Worm (Caenorhabditis elegans): ENCODE results near the gene set-21.

Gene set-21

DNA sequence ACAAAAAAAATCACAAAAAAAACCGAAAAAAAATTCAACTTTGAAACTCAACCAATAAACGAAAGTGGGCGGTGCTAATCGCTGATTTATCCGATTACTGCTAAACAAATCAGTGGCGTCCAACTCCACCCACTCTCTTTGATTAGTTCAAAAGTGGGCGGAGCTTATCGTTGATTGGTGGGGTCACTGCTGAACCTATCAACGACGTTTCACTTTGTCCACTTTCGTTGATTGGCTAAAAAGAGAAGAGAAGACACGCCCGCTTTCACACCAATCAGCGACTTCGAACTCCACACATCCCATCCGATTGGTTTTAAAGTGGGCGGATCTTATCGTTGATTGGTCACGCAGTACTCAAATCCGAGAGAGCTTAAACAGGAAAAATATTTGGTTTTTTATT, 33.2 kb downstream of the set-21 start:
- TF ChIP-seq mbf-1 (tag; optimal IDR thresholded peaks at IDR 0.05) (no peak), ZK546.5 (tag; optimal IDR thresholded peaks at IDR 0.05) (no peak), nhr-21 (tag; optimal IDR thresholded peaks at IDR 0.05) (no peak)

DNA sequence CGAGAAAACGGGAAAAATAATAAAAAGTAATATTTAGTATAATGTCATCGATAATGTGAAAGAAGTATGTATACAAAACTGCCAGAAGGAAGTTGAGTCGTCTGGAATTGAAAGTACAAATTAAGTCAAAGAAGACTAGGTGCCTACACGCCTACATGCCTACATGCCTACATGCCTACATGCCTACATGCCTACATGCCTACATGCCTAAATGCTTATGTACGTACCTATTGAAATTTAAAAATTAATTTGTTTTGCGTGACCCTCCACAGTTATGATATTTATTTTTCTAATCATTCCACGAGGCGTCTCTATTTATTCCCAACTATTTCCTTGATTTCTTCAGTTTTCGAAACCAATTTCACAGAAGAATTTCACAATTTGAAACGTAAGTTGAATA, 39.3 kb downstream of the set-21 start, which contains the start of the genes str-185 and R08C7.5:
Gene str-185, minus strand, starts transcription at position 101 of the 400 bp plus-strand sequence.
Gene R08C7.5, plus strand, starts transcription at position 329 of the 400 bp plus-strand sequence.
- TF ChIP-seq skn-1 (tag; optimal IDR thresholded peaks at IDR 0.05) = no peak
- TF ChIP-seq mdl-1 (tag; optimal IDR thresholded peaks at IDR 0.05) = no peak
- no peak for TF ChIP-seq ztf-11 (tag; optimal IDR thresholded peaks at IDR 0.05)
- TF ChIP-seq F13H6.1 (tag; optimal IDR thresholded peaks at IDR 0.05) = no peak
- TF ChIP-seq ceh-82 (tag; optimal IDR thresholded peaks at IDR 0.05) = no peak
- TF ChIP-seq ama-1 (optimal IDR thresholded peaks at IDR 0.05) = no peak
- TF ChIP-seq lin-13 (GFP tag; optimal IDR thresholded peaks at IDR 0.05) = no peak
- no peak for TF ChIP-seq crh-2 (tag; optimal IDR thresholded peaks at IDR 0.05)
- TF ChIP-seq sem-4 (tag; optimal IDR thresholded peaks at IDR 0.05) = no peak
- no peak for TF ChIP-seq unc-62 (GFP tag; optimal IDR thresholded peaks at IDR 0.05)
- no peak for TF ChIP-seq elt-1 (tag; optimal IDR thresholded peaks at IDR 0.05)
- no peak for TF ChIP-seq nhr-237 (tag; optimal IDR thresholded peaks at IDR 0.05)
- no peak for TF ChIP-seq alr-1 (tag; optimal IDR thresholded peaks at IDR 0.05)
- TF ChIP-seq nhr-77 (tag; optimal IDR thresholded peaks at IDR 0.05) = no peak
- no peak for TF ChIP-seq nhr-129 (tag; optimal IDR thresholded peaks at IDR 0.05)

- TF ChIP-seq zag-1 (tag; optimal IDR thresholded peaks at IDR 0.05) (no peak), ceh-16 (tag; optimal IDR thresholded peaks at IDR 0.05) (no peak), mdl-1 (tag; optimal IDR thresholded peaks at IDR 0.05) (no peak), nhr-23 (tag; optimal IDR thresholded peaks at IDR 0.05) (no peak), sem-4 (tag; optimal IDR thresholded peaks at IDR 0.05) (no peak), elt-1 (tag; optimal IDR thresholded peaks at IDR 0.05) (no peak), peb-1 (tag; optimal IDR thresholded peaks at IDR 0.05) (no peak), egl-27 (tag; optimal IDR thresholded peaks at IDR 0.05) (no peak), F13H6.1 (tag; optimal IDR thresholded peaks at IDR 0.05) (no peak), nhr-12 (tag; optimal IDR thresholded peaks at IDR 0.05) (no peak), C34F6.9 (tag; optimal IDR thresholded peaks at IDR 0.05) (no peak), fos-1 (tag; optimal IDR thresholded peaks at IDR 0.05) (no peak), nhr-77 (tag; optimal IDR thresholded peaks at IDR 0.05) (no peak), snpc-4 (tag; optimal IDR thresholded peaks at IDR 0.05) (no peak), nhr-6 (tag; optimal IDR thresholded peaks at IDR 0.05) (no peak), nhr-11 (tag; optimal IDR thresholded peaks at IDR 0.05) (no peak), nhr-10 (tag; optimal IDR thresholded peaks at IDR 0.05) (no peak)
Observed at ce11 chrIV:4434441-4435084, 43.9 kb downstream of the set-21 start, which contains the start of the genes R08C7.8 and R08C7.4. TSS of gene R08C7.8 (minus strand) at chrIV:4434541. TSS of gene R08C7.4 (plus strand) at chrIV:4435034.

- TF ChIP-seq sma-3 (GFP tag; optimal IDR thresholded peaks at IDR 0.05) (no peak), nhr-21 (tag; optimal IDR thresholded peaks at IDR 0.05) (no peak), sma-9 (GFP tag; optimal IDR thresholded peaks at IDR 0.05) (peak; percentile 45), sma-9 (tag; optimal IDR thresholded peaks at IDR 0.05) (no peak), mbf-1 (tag; optimal IDR thresholded peaks at IDR 0.05) (no peak), peb-1 (tag; optimal IDR thresholded peaks at IDR 0.05) (no peak), elt-1 (tag; optimal IDR thresholded peaks at IDR 0.05) (peak; percentile 51), ztf-11 (tag; optimal IDR thresholded peaks at IDR 0.05) (no peak), nhr-10 (tag; optimal IDR thresholded peaks at IDR 0.05) (no peak), skn-1 (tag; optimal IDR thresholded peaks at IDR 0.05) (no peak), mab-5 (tag; optimal IDR thresholded peaks at IDR 0.05) (no peak), mdl-1 (tag; optimal IDR thresholded peaks at IDR 0.05) (no peak), R02D3.7 (tag; optimal IDR thresholded peaks at IDR 0.05) (no peak), nhr-237 (tag; optimal IDR thresholded peaks at IDR 0.05) (no peak), nhr-6 (tag; optimal IDR thresholded peaks at IDR 0.05) (no peak), C34F6.9 (tag; optimal IDR thresholded peaks at IDR 0.05) (no peak)
Observed at ce11 chrIV:4437825-4438224, 47.2 kb downstream of the set-21 start.

DNA sequence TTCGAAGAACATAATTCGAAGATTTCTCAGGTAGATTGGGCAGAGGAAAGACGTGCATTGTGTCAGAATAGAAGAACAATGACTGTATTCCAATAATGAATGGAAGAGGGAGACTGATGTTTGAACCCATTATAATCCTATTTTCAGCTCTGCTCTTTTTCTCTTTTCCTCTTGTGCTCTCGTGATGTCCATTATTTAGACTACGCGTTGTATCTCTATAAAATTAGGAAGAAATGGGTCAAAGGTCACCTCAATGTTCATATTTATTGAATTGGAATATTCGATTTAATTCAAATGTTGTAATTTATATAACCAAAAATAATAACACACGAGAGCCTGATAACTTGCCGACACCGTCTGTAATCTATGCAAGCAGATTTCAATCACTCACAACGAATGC, 48.5 kb downstream of the set-21 start, which contains the start of gene fbxb-74:
Gene fbxb-74, minus strand, starts transcription at position 101 of the 400 bp plus-strand sequence.
- TF ChIP-seq nhr-77 (tag; optimal IDR thresholded peaks at IDR 0.05) (no peak), nhr-23 (tag; optimal IDR thresholded peaks at IDR 0.05) (no peak), ztf-1 (GFP tag; conservative IDR thresholded peaks at IDR 0.05) (no peak), C34F6.9 (tag; optimal IDR thresholded peaks at IDR 0.05) (no peak), egl-27 (tag; optimal IDR thresholded peaks at IDR 0.05) (no peak), sem-4 (tag; optimal IDR thresholded peaks at IDR 0.05) (no peak), lsy-2 (tag; optimal IDR thresholded peaks at IDR 0.05) (no peak), sma-3 (GFP tag; optimal IDR thresholded peaks at IDR 0.05) (no peak), nhr-10 (tag; optimal IDR thresholded peaks at IDR 0.05) (no peak), aly-2 (tag; optimal IDR thresholded peaks at IDR 0.05) (no peak), snpc-4 (tag; optimal IDR thresholded peaks at IDR 0.05) (no peak), nhr-237 (tag; optimal IDR thresholded peaks at IDR 0.05) (no peak), unc-55 (GFP tag; optimal IDR thresholded peaks at IDR 0.05) (no peak), alr-1 (tag; optimal IDR thresholded peaks at IDR 0.05) (no peak), lin-39 (tag; optimal IDR thresholded peaks at IDR 0.05) (no peak), nhr-129 (tag; optimal IDR thresholded peaks at IDR 0.05) (no peak), nhr-25 (tag; optimal IDR thresholded peaks at IDR 0.05) (no peak)
